Fruit fly (Drosophila melanogaster) whole organism, embryonic: ENCODE measurements around the gene CCAP-R.

Experiments
- ATbp ChIP-seq: fragments of 200-800 bp; sonication (Bioruptor generic); optimal IDR thresholded peaks from 2 replicates; lab custom pipeline; 2017; ENCODE audit warnings: missing biosample characterization, mild to moderate bottlenecking, missing genetic modification characterization, missing genetic modification reagents
- CG10209 ChIP-seq: fragments of 200-800 bp; sonication (Bioruptor generic); optimal IDR thresholded peaks from 3 replicates; lab custom pipeline; 2017; ENCODE audit warnings: missing biosample characterization, mild to moderate bottlenecking, missing genetic modification characterization, missing genetic modification reagents
- CG10565 ChIP-seq: fragments of 200-800 bp; sonication (Bioruptor generic); optimal IDR thresholded peaks from 3 replicates; lab custom pipeline; 2016; ENCODE audit warnings: missing biosample characterization, mild to moderate bottlenecking, missing genetic modification characterization
- CG10654 ChIP-seq: fragments of 200-800 bp; sonication (Bioruptor generic); optimal IDR thresholded peaks from 2 replicates; lab custom pipeline; 2016; ENCODE audit warnings: missing biosample characterization, missing genetic modification characterization
- CG10979 ChIP-seq: fragments of 200-800 bp; sonication (Bioruptor generic); optimal IDR thresholded peaks from 2 replicates; lab custom pipeline; 2018; ENCODE audit warnings: missing biosample characterization, mild to moderate bottlenecking, missing genetic modification characterization, moderate library complexity
- CG11247 ChIP-seq: fragments of 200-800 bp; sonication (Bioruptor generic); IDR thresholded peaks from 2 replicates; pipeline ENCODE4 v1.3.6; 2022; ENCODE audit warnings: missing biosample characterization, missing genetic modification characterization
- CG12155 ChIP-seq: fragments of 200-800 bp; sonication (Bioruptor generic); optimal IDR thresholded peaks from 3 replicates; lab custom pipeline; 2016; ENCODE audit warnings: missing biosample characterization, missing genetic modification characterization
- CG13424 ChIP-seq: fragments of 200-800 bp; sonication (Bioruptor generic); optimal IDR thresholded peaks from 2 replicates; lab custom pipeline; 2019; ENCODE audit warnings: missing biosample characterization, mild to moderate bottlenecking, missing genetic modification characterization, moderate library complexity
- CG14860 ChIP-seq: fragments of 200-800 bp; sonication (Bioruptor generic); IDR thresholded peaks from 3 replicates; pipeline ENCODE4 v1.3.6; 2022; ENCODE audit warnings: missing biosample characterization, missing genetic modification characterization; ENCODE audit not compliant: partially characterized antibody
- CG17385 ChIP-seq: fragments of 200-800 bp; sonication (Bioruptor generic); optimal IDR thresholded peaks from 3 replicates; lab custom pipeline; 2018; ENCODE audit warnings: missing biosample characterization, mild to moderate bottlenecking, missing genetic modification characterization
- CG18262 ChIP-seq: fragments of 200-800 bp; optimal IDR thresholded peaks from 3 replicates; lab custom pipeline; 2019; ENCODE audit warnings: missing biosample characterization, mild to moderate bottlenecking, missing genetic modification characterization, moderate library complexity
- CG18599 ChIP-seq: fragments of 200-800 bp; sonication (Bioruptor generic); optimal IDR thresholded peaks from 3 replicates; lab custom pipeline; 2017; ENCODE audit warnings: missing biosample characterization, missing genetic modification characterization, mild to moderate bottlenecking, moderate library complexity, missing genetic modification reagents
- CG18619 ChIP-seq: fragments of 200-800 bp; sonication (Bioruptor generic); optimal IDR thresholded peaks from 3 replicates; lab custom pipeline; 2017; ENCODE audit warnings: missing biosample characterization, mild to moderate bottlenecking, missing genetic modification characterization
- CG2889 ChIP-seq: fragments of 200-800 bp; sonication (Bioruptor generic); IDR thresholded peaks from 3 replicates; pipeline ENCODE4 v1.3.6; 2022; ENCODE audit warnings: missing biosample characterization, missing genetic modification characterization
- CG33557 ChIP-seq: fragments of 200-800 bp; sonication (Bioruptor generic); optimal IDR thresholded peaks from 2 replicates; lab custom pipeline; 2019; ENCODE audit warnings: missing biosample characterization, mild to moderate bottlenecking, missing genetic modification characterization, moderate library complexity
- CG4328 ChIP-seq: fragments of 200-800 bp; sonication (Bioruptor generic); optimal IDR thresholded peaks from 3 replicates; lab custom pipeline; 2017; ENCODE audit warnings: missing biosample characterization, missing genetic modification reagents, missing genetic modification characterization
- CG4617 ChIP-seq: fragments of 200-800 bp; sonication (Bioruptor generic); optimal IDR thresholded peaks from 3 replicates; lab custom pipeline; 2016; ENCODE audit warnings: missing biosample characterization, missing genetic modification characterization, borderline replicate concordance
- CG6854 ChIP-seq: fragments of 200-800 bp; sonication (Bioruptor generic); optimal IDR thresholded peaks from 3 replicates; lab custom pipeline; 2017; ENCODE audit warnings: missing biosample characterization, mild to moderate bottlenecking, missing genetic modification characterization
- CG8924 ChIP-seq: fragments of 200-800 bp; optimal IDR thresholded peaks from 3 replicates; lab custom pipeline; 2019; ENCODE audit warnings: missing biosample characterization, mild to moderate bottlenecking, missing genetic modification characterization, moderate library complexity
- Elba2 ChIP-seq: fragments of 200-800 bp; sonication (Bioruptor generic); optimal IDR thresholded peaks from 3 replicates; lab custom pipeline; 2016; ENCODE audit warnings: missing biosample characterization, missing genetic modification characterization
- HLH3B ChIP-seq: fragments of 200-800 bp; sonication (Bioruptor generic); IDR thresholded peaks from 2 replicates; pipeline ENCODE4 v1.3.6; 2022; ENCODE audit warnings: missing biosample characterization, missing genetic modification characterization
- Hr3 ChIP-seq: fragments of 200-800 bp; sonication (Bioruptor generic); optimal IDR thresholded peaks from 3 replicates; lab custom pipeline; 2016; ENCODE audit warnings: missing biosample characterization, missing genetic modification characterization
- Hr51 ChIP-seq, 2 experiments: fragments of 200-800 bp; sonication (Bioruptor generic); optimal IDR thresholded peaks; 2 replicates in 1 of 2; 3 replicates in 1 of 2; lab custom pipeline; 2016 to 2018; ENCODE audit warnings: missing biosample characterization in 2 of 2, missing genetic modification characterization in 2 of 2, mild to moderate bottlenecking in 1 of 2, moderate library complexity in 1 of 2
- MBD-R2 ChIP-seq: fragments of 200-800 bp; sonication (Bioruptor generic); IDR thresholded peaks from 2 replicates; pipeline ENCODE4 v1.3.6; 2022; ENCODE audit warnings: missing biosample characterization, missing genetic modification characterization
- Neu2 ChIP-seq: fragments of 200-800 bp; sonication (Bioruptor generic); optimal IDR thresholded peaks from 3 replicates; lab custom pipeline; 2016; ENCODE audit warnings: missing biosample characterization, missing genetic modification characterization, borderline replicate concordance
- Nf-YB ChIP-seq: fragments of 200-800 bp; sonication (Bioruptor generic); optimal IDR thresholded peaks from 3 replicates; lab custom pipeline; 2019; ENCODE audit warnings: missing biosample characterization, mild to moderate bottlenecking, missing genetic modification characterization, moderate library complexity
- Ptx1 ChIP-seq: fragments of 200-800 bp; sonication (Bioruptor generic); IDR thresholded peaks from 2 replicates; pipeline ENCODE4 v1.3.6; 2022; ENCODE audit warnings: missing biosample characterization, missing genetic modification characterization
- Rfx ChIP-seq: fragments of 200-800 bp; sonication (Bioruptor generic); IDR thresholded peaks from 2 replicates; pipeline ENCODE4 v1.3.6; 2022; ENCODE audit warnings: missing biosample characterization, missing genetic modification characterization
- Sox102F ChIP-seq: fragments of 200-800 bp; sonication (Bioruptor generic); optimal IDR thresholded peaks from 2 replicates; lab custom pipeline; 2018; ENCODE audit warnings: missing biosample characterization, mild to moderate bottlenecking, missing genetic modification characterization, moderate library complexity
- Ssrp ChIP-seq: fragments of 200-800 bp; sonication (Bioruptor generic); optimal IDR thresholded peaks from 2 replicates; lab custom pipeline; 2018; ENCODE audit warnings: missing biosample characterization, mild to moderate bottlenecking, missing genetic modification characterization, moderate library complexity
- aop ChIP-seq: fragments of 200-800 bp; sonication (Bioruptor generic); IDR thresholded peaks from 2 replicates; pipeline ENCODE4 v1.3.6; 2022; ENCODE audit warnings: missing biosample characterization, missing genetic modification characterization
- bab2 ChIP-seq: fragments of 200-800 bp; sonication (Bioruptor generic); optimal IDR thresholded peaks from 2 replicates; lab custom pipeline; 2016; ENCODE audit warnings: missing biosample characterization, missing genetic modification characterization
- caup ChIP-seq: fragments of 200-800 bp; sonication (Bioruptor generic); optimal IDR thresholded peaks from 3 replicates; lab custom pipeline; 2017; ENCODE audit warnings: missing biosample characterization, mild to moderate bottlenecking, missing genetic modification characterization, moderate library complexity; ENCODE audit not compliant: severe bottlenecking
- chn ChIP-seq: fragments of 200-800 bp; sonication (Bioruptor generic); optimal IDR thresholded peaks from 2 replicates; lab custom pipeline; 2016; ENCODE audit warnings: missing biosample characterization, missing genetic modification characterization
- dm ChIP-seq: fragments of 200-800 bp; sonication (Bioruptor generic); optimal IDR thresholded peaks from 3 replicates; lab custom pipeline; 2016; ENCODE audit warnings: missing biosample characterization, missing genetic modification characterization
- fd96Cb ChIP-seq: fragments of 200-800 bp; sonication (Bioruptor generic); optimal IDR thresholded peaks from 2 replicates; lab custom pipeline; 2018; ENCODE audit warnings: missing biosample characterization, mild to moderate bottlenecking, missing genetic modification characterization, moderate library complexity
- ind ChIP-seq: fragments of 200-800 bp; sonication (Bioruptor generic); optimal IDR thresholded peaks from 3 replicates; lab custom pipeline; 2016; ENCODE audit warnings: missing biosample characterization, missing genetic modification characterization
- kay ChIP-seq: fragments of 200-800 bp; sonication (Bioruptor generic); optimal IDR thresholded peaks from 2 replicates; lab custom pipeline; 2016; ENCODE audit warnings: missing biosample characterization, missing genetic modification characterization
- lab ChIP-seq: fragments of 200-800 bp; sonication (Bioruptor generic); optimal IDR thresholded peaks from 3 replicates; lab custom pipeline; 2017; ENCODE audit warnings: missing biosample characterization, missing genetic modification characterization, mild to moderate bottlenecking, moderate library complexity, missing genetic modification reagents
- lilli ChIP-seq: fragments of 200-800 bp; sonication (Bioruptor generic); optimal IDR thresholded peaks from 3 replicates; lab custom pipeline; 2016; ENCODE audit warnings: missing biosample characterization, missing genetic modification characterization
- mam ChIP-seq: fragments of 200-800 bp; sonication (Bioruptor generic); optimal IDR thresholded peaks from 3 replicates; lab custom pipeline; 2016; ENCODE audit warnings: missing biosample characterization, missing genetic modification characterization
- p53 ChIP-seq: fragments of 200-800 bp; sonication (Bioruptor generic); optimal IDR thresholded peaks from 2 replicates; lab custom pipeline; 2016; ENCODE audit warnings: missing biosample characterization, missing genetic modification characterization
- schlank ChIP-seq: fragments of 200-800 bp; sonication (Bioruptor generic); optimal IDR thresholded peaks from 2 replicates; lab custom pipeline; 2018; ENCODE audit warnings: missing biosample characterization, mild to moderate bottlenecking, missing genetic modification characterization
- tap ChIP-seq: fragments of 200-800 bp; optimal IDR thresholded peaks from 3 replicates; lab custom pipeline; 2019; ENCODE audit warnings: missing biosample characterization, mild to moderate bottlenecking, missing genetic modification characterization, moderate library complexity
- tgo ChIP-seq: fragments of 200-800 bp; sonication (Bioruptor generic); IDR thresholded peaks from 3 replicates; pipeline ENCODE4 v1.3.6; 2022; ENCODE audit warnings: missing biosample characterization, missing genetic modification characterization
- tin ChIP-seq: fragments of 200-800 bp; sonication (Bioruptor generic); optimal IDR thresholded peaks from 3 replicates; lab custom pipeline; 2016; ENCODE audit warnings: missing biosample characterization, missing genetic modification characterization
- ttk ChIP-seq: fragments of 200-800 bp; sonication (Bioruptor generic); IDR thresholded peaks from 2 replicates; pipeline ENCODE4 v2.1.2; 2022; ENCODE audit warnings: missing biosample characterization, missing genetic modification characterization
- twi ChIP-seq: fragments of 200-800 bp; optimal IDR thresholded peaks from 2 replicates; lab custom pipeline; 2019; ENCODE audit warnings: missing biosample characterization, mild to moderate bottlenecking, missing genetic modification characterization, moderate library complexity

Gene CCAP-R

dm6 chr3R:25880198-25880970 is 75.7 kb downstream of the CCAP-R start (continued):
- TF ChIP-seq CG13424 (tag; lab: Kevin White, UChicago) (peak; percentile 58), caup (peak; percentile 27), CG8924 (tag; lab: Kevin White, UChicago) (peak; percentile 48), bab2 (GFP tag; lab: Kevin White, UChicago) (peak; percentile 15), dm (GFP tag; lab: Kevin White, UChicago) (peak; percentile 33), lilli (peak; percentile 22), CG4328 (GFP tag; lab: Kevin White, UChicago) (no peak), tap (peak; percentile 45), ATbp (GFP tag; lab: Kevin White, UChicago) (peak; percentile 21), Hr3 (GFP tag; lab: Kevin White, UChicago) (peak; percentile 68), Elba2 (GFP tag; lab: Kevin White, UChicago) (no peak), tin (GFP tag; lab: Kevin White, UChicago) (peak; percentile 53), CG12155 (GFP tag; lab: Kevin White, UChicago) (peak; percentile 11), CG33557 (peak; percentile 24), Rfx (GFP tag; lab: Robert Waterston, UW) (peak; percentile 26; the same call in 1 of the 2 replicates), HLH3B (GFP tag; lab: Robert Waterston, UW) (0 out of 2 replicates have a peak, but pooled peaks have one; percentile 40), CG14860 (GFP tag; lab: Robert Waterston, UW) (no peak), CG10654 (GFP tag; lab: Kevin White, UChicago) (peak; percentile 31), chn (GFP tag; lab: Kevin White, UChicago) (peak; percentile 28), ttk (0 out of 2 replicates have a peak, but pooled peaks have one; percentile 5), lab (GFP tag; lab: Kevin White, UChicago) (peak; percentile 72), twi (peak; percentile 56), CG18619 (GFP tag; lab: Kevin White, UChicago) (peak; percentile 36), CG10979 (tag; lab: Kevin White, UChicago) (peak; percentile 70), mam (no peak), aop (GFP tag; lab: Robert Waterston, UW) (peak; percentile 76; the same call in 1 of the 2 replicates), CG2889 (GFP tag; lab: Robert Waterston, UW) (no peak), CG18599 (GFP tag; lab: Kevin White, UChicago) (peak; percentile 77), Neu2 (GFP tag; lab: Kevin White, UChicago) (no peak), CG10565 (GFP tag; lab: Kevin White, UChicago) (no peak), Ptx1 (GFP tag; lab: Robert Waterston, UW) (0 out of 2 replicates have a peak, but pooled peaks have one; percentile 29), CG11247 (GFP tag; lab: Robert Waterston, UW) (no peak), Nf-YB (GFP tag; lab: Kevin White, UChicago) (peak; percentile 37), p53 (GFP tag; lab: Kevin White, UChicago) (no peak), ind (GFP tag; lab: Kevin White, UChicago) (peak; percentile 52), CG18262 (tag; lab: Kevin White, UChicago) (peak; percentile 82), Ssrp (tag; lab: Kevin White, UChicago) (peak; percentile 55), schlank (tag; lab: Kevin White, UChicago) (peak; percentile 14), CG4617 (no peak), CG17385 (GFP tag; lab: Kevin White, UChicago) (peak; percentile 54), Hr51 (GFP tag; optimal IDR thresholded peaks at IDR 0.05; lab: Kevin White, UChicago) (peak in 1 of 2 experiments; percentile 64), Sox102F (GFP tag; lab: Kevin White, UChicago) (peak; percentile 64), CG10209 (GFP tag; lab: Kevin White, UChicago) (peak; percentile 42), MBD-R2 (GFP tag; lab: Robert Waterston, UW) (no peak), tgo (GFP tag; lab: Robert Waterston, UW) (0 out of 3 replicates have a peak, but pooled peaks have one; percentile 36), fd96Cb (tag; lab: Kevin White, UChicago) (peak; percentile 49), CG6854 (GFP tag; lab: Kevin White, UChicago) (peak; percentile 51), kay (no peak)
